Fruit fly (Drosophila melanogaster): Measurements from ENCODE around the gene Plp.
A peak's percentile ranks its signal among the peaks of the same experiment; 100 is the strongest.

The Plp gene

dm6 chr3L:15101639-15102413 lies 7.3 kb upstream of the Plp start (continued):
- peak; percentile 76 for TF ChIP-seq grau (tag; optimal IDR thresholded peaks at IDR 0.05)
- TF ChIP-seq Antp (GFP tag; optimal IDR thresholded peaks at IDR 0.05): no peak
- 0 out of 2 replicates have a peak, but pooled peaks have one; percentile 6 for TF ChIP-seq vvl (GFP tag; IDR thresholded peaks at IDR 0.05)
- no peak for TF ChIP-seq ken (GFP tag; IDR thresholded peaks at IDR 0.05)
- peak; percentile 80 for TF ChIP-seq crol (GFP tag; IDR thresholded peaks at IDR 0.05)
- no peak for TF ChIP-seq CG4328 (GFP tag; optimal IDR thresholded peaks at IDR 0.05)
- TF ChIP-seq gsb-n (tag; optimal IDR thresholded peaks at IDR 0.05): peak; percentile 66
- TF ChIP-seq wek (GFP tag; optimal IDR thresholded peaks at IDR 0.05): no peak
- peak; percentile 45 for TF ChIP-seq sens (GFP tag)
- no peak for TF ChIP-seq D19A (tag; optimal IDR thresholded peaks at IDR 0.05)
- no peak for TF ChIP-seq p53 (GFP tag; optimal IDR thresholded peaks at IDR 0.05)
- TF ChIP-seq shn (GFP tag; optimal IDR thresholded peaks at IDR 0.05): no peak
- TF ChIP-seq ara (GFP tag; IDR thresholded peaks at IDR 0.05): no peak
- no peak for TF ChIP-seq oc (tag; optimal IDR thresholded peaks at IDR 0.05)
- peak; percentile 54 for TF ChIP-seq Med (GFP tag)
- TF ChIP-seq CG1602 (GFP tag; optimal IDR thresholded peaks at IDR 0.05): no peak
- TF ChIP-seq ham (GFP tag; IDR thresholded peaks at IDR 0.05): no peak
- no peak for TF ChIP-seq Mrtf (GFP tag; IDR thresholded peaks at IDR 0.05)
- TF ChIP-seq bab2 (GFP tag; optimal IDR thresholded peaks at IDR 0.05): no peak
- peak; percentile 80 for TF ChIP-seq scrt (GFP tag; optimal IDR thresholded peaks at IDR 0.05)
- TF ChIP-seq kni (GFP tag; optimal IDR thresholded peaks at IDR 0.05): no peak
- no peak for TF ChIP-seq CG17829 (tag; optimal IDR thresholded peaks at IDR 0.05)
- TF ChIP-seq CG12299 (tag; optimal IDR thresholded peaks at IDR 0.05): no peak
- TF ChIP-seq CG17186 (GFP tag; optimal IDR thresholded peaks at IDR 0.05): no peak
- TF ChIP-seq yki (optimal IDR thresholded peaks at IDR 0.05): no peak
- peak; percentile 74 for TF ChIP-seq Ets65A (GFP tag)
- peak; percentile 14 to 38 for TF ChIP-seq Trl (optimal IDR thresholded peaks at IDR 0.05)
- no peak for TF ChIP-seq Trl (GFP tag; optimal IDR thresholded peaks at IDR 0.05)
- TF ChIP-seq Xrp1 (GFP tag; IDR thresholded peaks at IDR 0.05): no peak
- no peak for TF ChIP-seq CG3407 (GFP tag; optimal IDR thresholded peaks at IDR 0.05)
- no peak for TF ChIP-seq amos (GFP tag; IDR thresholded peaks at IDR 0.05; ENCODE audit: partially characterized antibody)
- no peak for TF ChIP-seq Ada2b (GFP tag; IDR thresholded peaks at IDR 0.05)
- no peak for TF ChIP-seq wor (GFP tag; IDR thresholded peaks at IDR 0.05)
- TF ChIP-seq MESR4 (GFP tag; optimal IDR thresholded peaks at IDR 0.05): no peak
- TF ChIP-seq Lhr (GFP tag; optimal IDR thresholded peaks at IDR 0.05): no peak
- no peak for TF ChIP-seq pita (GFP tag; optimal IDR thresholded peaks at IDR 0.05)
- TF ChIP-seq row (GFP tag; IDR thresholded peaks at IDR 0.05): peak; percentile 25; the same call in 1 of the 3 replicates
- no peak for TF ChIP-seq CG3726 (GFP tag; IDR thresholded peaks at IDR 0.05)
- TF ChIP-seq CG2199 (GFP tag; IDR thresholded peaks at IDR 0.05): 0 out of 3 replicates have a peak, but pooled peaks have one; percentile 47
- no peak for TF ChIP-seq en (GFP tag; optimal IDR thresholded peaks at IDR 0.05)
- TF ChIP-seq CG13123 (GFP tag; optimal IDR thresholded peaks at IDR 0.05): no peak
- TF ChIP-seq CG34422 (GFP tag; IDR thresholded peaks at IDR 0.05): no peak
- TF ChIP-seq az2 (GFP tag; optimal IDR thresholded peaks at IDR 0.05): no peak
- TF ChIP-seq CG2875 (GFP tag; optimal IDR thresholded peaks at IDR 0.05): no peak
- no peak for TF ChIP-seq CG8359 (GFP tag; optimal IDR thresholded peaks at IDR 0.05; ENCODE audit: borderline replicate concordance)
- TF ChIP-seq CG2712 (tag; optimal IDR thresholded peaks at IDR 0.05): peak; percentile 5
- no peak for TF ChIP-seq CG1529 (GFP tag; optimal IDR thresholded peaks at IDR 0.05)
- TF ChIP-seq CG12659 (GFP tag; optimal IDR thresholded peaks at IDR 0.05): no peak
- TF ChIP-seq tin (GFP tag; optimal IDR thresholded peaks at IDR 0.05): no peak
- 0 out of 3 replicates have a peak, but pooled peaks have one; percentile 3 for TF ChIP-seq sr (GFP tag; IDR thresholded peaks at IDR 0.05)
- TF ChIP-seq pros (GFP tag; optimal IDR thresholded peaks at IDR 0.05): peak; percentile 20

Measured in whole organism, embryonic.